Worm (Caenorhabditis elegans) whole organism, L3 larva: ENCODE results near the gene str-123.

Experiments used
- aly-2 ChIP-seq: fragments of 150-350 bp; optimal IDR thresholded peaks from 2 replicates; lab custom pipeline; 2014; ENCODE audit warnings: missing biosample characterization, missing genetic modification characterization
- ama-1 ChIP-seq: fragments of 150-350 bp; optimal IDR thresholded peaks from 2 replicates; lab custom pipeline; 2018
- egl-27 ChIP-seq: sonication (generic microtip); optimal IDR thresholded peaks from 4 replicates; lab custom pipeline; 2017; ENCODE audit warnings: missing biosample characterization, missing genetic modification reagents, missing genetic modification characterization
- fkh-10 ChIP-seq: sonication (generic microtip); optimal IDR thresholded peaks from 2 replicates; lab custom pipeline; 2017; ENCODE audit warnings: missing biosample characterization, missing genetic modification reagents, missing genetic modification characterization
- hmg-11 ChIP-seq: sonication (generic microtip); optimal IDR thresholded peaks from 2 replicates; lab custom pipeline; 2016; ENCODE audit warnings: missing genetic modification characterization, missing compliant biosample characterization
- jun-1 ChIP-seq: fragments of 150-350 bp; optimal IDR thresholded peaks from 2 replicates; lab custom pipeline; 2014; ENCODE audit warnings: missing biosample characterization, missing genetic modification reagents, missing genetic modification characterization
- nhr-237 ChIP-seq: fragments of 150-350 bp; optimal IDR thresholded peaks from 2 replicates; lab custom pipeline; 2014; ENCODE audit warnings: missing biosample characterization, missing genetic modification characterization
- pha-4 ChIP-seq: fragments of 150-350 bp; optimal IDR thresholded peaks from 2 replicates; lab custom pipeline; 2014; ENCODE audit warnings: missing biosample characterization, missing genetic modification reagents, missing genetic modification characterization
- snpc-4 ChIP-seq: fragments of 150-350 bp; optimal IDR thresholded peaks from 2 replicates; lab custom pipeline; 2014; ENCODE audit warnings: missing biosample characterization, missing genetic modification characterization
- ztf-4 ChIP-seq: fragments of 150-350 bp; optimal IDR thresholded peaks from 2 replicates; lab custom pipeline; 2014; ENCODE audit warnings: missing biosample characterization, missing genetic modification characterization

DNA sequence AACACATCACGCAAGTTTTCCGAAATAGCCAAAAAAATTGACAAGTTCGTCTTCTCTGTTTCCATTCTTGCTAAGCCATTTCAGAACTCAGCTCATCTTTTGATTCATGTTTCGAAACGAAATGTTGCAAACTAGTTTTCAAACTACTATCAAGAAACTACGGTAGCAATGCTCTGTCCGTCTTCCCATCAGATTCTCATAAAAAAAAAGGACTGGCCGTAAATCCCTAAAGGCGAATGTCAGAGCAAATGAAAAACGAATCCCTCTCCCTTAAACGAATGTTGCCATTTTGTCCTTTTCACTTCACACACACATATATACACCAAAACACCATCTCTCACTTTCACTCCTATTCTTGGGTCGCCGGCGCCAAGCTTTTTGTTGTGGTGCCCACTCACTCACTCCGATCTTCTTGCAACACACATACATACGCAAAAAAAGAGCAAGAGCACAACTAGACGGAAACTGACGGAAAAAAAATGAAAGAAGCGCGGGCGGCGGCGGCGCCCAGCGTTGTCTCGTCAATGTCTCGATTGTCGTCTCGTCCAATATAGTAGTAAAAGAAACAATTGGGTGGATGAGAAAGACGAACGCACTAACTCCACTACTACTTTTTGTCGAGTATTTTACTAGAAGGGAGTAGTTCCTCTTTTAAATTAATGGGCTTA is 37.7 kb downstream of the str-123 start:
- TF ChIP-seq hmg-11 (tag; lab: Kevin White, UChicago) (peak; percentile 19), jun-1 (tag; lab: Kevin White, UChicago) (no peak), nhr-237 (tag; lab: Kevin White, UChicago) (no peak), egl-27 (tag; lab: Kevin White, UChicago) (no peak), ztf-4 (tag; lab: Kevin White, UChicago) (no peak), fkh-10 (GFP tag; lab: Kevin White, UChicago) (no peak), snpc-4 (tag; lab: Kevin White, UChicago) (no peak), ama-1 (lab: Kevin White, UChicago) (no peak), pha-4 (tag; lab: Kevin White, UChicago) (no peak), aly-2 (tag; lab: Kevin White, UChicago) (no peak)
